Fruit fly (Drosophila melanogaster) whole organism, embryonic: ENCODE data around the gene Gdh.

Source experiments
- Antp ChIP-seq: fragments of 200-800 bp; sonication (Bioruptor generic); optimal IDR thresholded peaks from 3 replicates; lab custom pipeline; 2016; ENCODE audit warnings: missing biosample characterization, missing genetic modification characterization
- CG12219 ChIP-seq: fragments of 200-800 bp; sonication (Bioruptor generic); optimal IDR thresholded peaks from 3 replicates; lab custom pipeline; 2018; ENCODE audit warnings: missing biosample characterization, mild to moderate bottlenecking, missing genetic modification characterization
- CG17361 ChIP-seq: fragments of 200-800 bp; sonication (Bioruptor generic); IDR thresholded peaks from 3 replicates; pipeline ENCODE4 v1.3.6; 2022; ENCODE audit warnings: missing biosample characterization, missing genetic modification characterization
- CG7745 ChIP-seq: fragments of 200-800 bp; sonication (Bioruptor generic); optimal IDR thresholded peaks from 2 replicates; lab custom pipeline; 2018; ENCODE audit warnings: missing biosample characterization, mild to moderate bottlenecking, missing genetic modification characterization, moderate library complexity
- CG7928 ChIP-seq: fragments of 200-800 bp; sonication (Bioruptor generic); optimal IDR thresholded peaks from 2 replicates; lab custom pipeline; 2017; ENCODE audit warnings: missing biosample characterization, mild to moderate bottlenecking, missing genetic modification characterization
- CG8944 ChIP-seq: fragments of 200-800 bp; sonication (Bioruptor generic); optimal IDR thresholded peaks from 3 replicates; lab custom pipeline; 2016; ENCODE audit warnings: missing biosample characterization, missing genetic modification characterization
- Dll ChIP-seq: fragments of 200-800 bp; sonication (Bioruptor generic); IDR thresholded peaks from 4 replicates; pipeline ENCODE4 v1.3.6; 2022; ENCODE audit warnings: missing biosample characterization, missing genetic modification characterization; ENCODE audit not compliant: partially characterized antibody
- Gsc ChIP-seq: fragments of 200-800 bp; sonication (Bioruptor generic); IDR thresholded peaks from 2 replicates; pipeline ENCODE4 v1.3.6; 2022; ENCODE audit warnings: missing biosample characterization, missing genetic modification characterization
- Hmx ChIP-seq: fragments of 200-800 bp; sonication (Bioruptor generic); optimal IDR thresholded peaks from 2 replicates; lab custom pipeline; 2016; ENCODE audit warnings: missing biosample characterization, missing genetic modification characterization
- YL-1 ChIP-seq: fragments of 200-800 bp; sonication (Bioruptor generic); optimal IDR thresholded peaks from 3 replicates; lab custom pipeline; 2017; ENCODE audit warnings: missing biosample characterization, mild to moderate bottlenecking, missing genetic modification characterization
- ab ChIP-seq: fragments of 200-800 bp; sonication (Bioruptor generic); optimal IDR thresholded peaks from 2 replicates; lab custom pipeline; 2016; ENCODE audit warnings: missing biosample characterization, missing genetic modification characterization
- pita ChIP-seq: fragments of 200-800 bp; sonication (Bioruptor generic); optimal IDR thresholded peaks from 2 replicates; lab custom pipeline; 2017; ENCODE audit warnings: missing biosample characterization, mild to moderate bottlenecking, missing genetic modification characterization
- prd ChIP-seq, 3 experiments: fragments of >200 bp in 2 of 3; fragments of 200-800 bp in 1 of 3; sonication (Bioruptor generic) in 1 of 3; optimal IDR thresholded peaks in 2 of 3; IDR thresholded peaks in 1 of 3; 2 replicates in 2 of 3; 3 replicates in 1 of 3; pipeline versions ENCODE4 v1.3.6 to Lab custom; 2017 to 2022; ENCODE audit warnings: missing biosample characterization in 1 of 3, missing genetic modification characterization in 1 of 3

DNA sequence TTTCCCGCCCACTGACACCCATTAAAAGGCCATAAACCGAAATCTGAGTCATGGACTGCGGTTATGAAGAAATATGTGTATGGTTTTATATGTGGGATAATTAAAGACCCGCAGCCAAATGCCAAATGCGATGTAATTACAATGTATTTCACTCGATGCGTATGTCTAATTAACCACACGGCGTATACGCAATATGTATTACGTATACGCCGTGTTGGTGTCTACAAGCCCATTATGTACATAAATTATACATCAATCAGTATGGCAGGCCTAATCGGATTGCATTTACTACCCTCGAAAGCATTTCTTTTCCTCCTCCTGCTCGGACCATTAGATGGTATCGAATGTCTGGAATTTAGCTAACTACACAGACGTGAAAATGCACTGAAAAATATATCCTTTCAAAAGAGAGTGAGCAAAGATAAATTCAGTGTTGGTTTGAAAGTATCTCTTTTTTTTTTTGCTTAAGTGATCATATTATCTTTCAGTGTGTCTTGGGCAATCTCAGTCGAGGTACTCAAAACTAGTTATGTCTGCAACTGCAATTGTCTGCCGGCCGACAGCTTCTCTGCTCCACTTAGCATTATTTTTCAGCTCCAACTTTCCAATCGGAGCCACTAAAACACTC, 32.5 kb downstream of the Gdh start:
- TF ChIP-seq YL-1 (no peak), CG8944 (no peak), Gsc (no peak), CG7745 (tag; lab: Kevin White, UChicago) (no peak), Dll (no peak), prd (optimal IDR thresholded peaks at IDR 0.05; lab: Kevin White, UChicago) (no peak), prd (GFP tag; IDR thresholded peaks at IDR 0.05; lab: Robert Waterston, UW) (no peak), ab (no peak), CG17361 (no peak), CG7928 (GFP tag; lab: Kevin White, UChicago) (no peak), pita (GFP tag; lab: Kevin White, UChicago) (no peak), Antp (GFP tag; lab: Kevin White, UChicago) (no peak), Hmx (no peak), CG12219 (GFP tag; lab: Kevin White, UChicago) (no peak)
